Worm (Caenorhabditis elegans) whole organism, L4/young adult: Measurements from ENCODE around the gene F52H3.11.

Experiments used
- dao-5 ChIP-seq: sonication (generic microtip); optimal IDR thresholded peaks from 2 replicates; lab custom pipeline; 2016; ENCODE audit warnings: missing genotype, missing genetic modification characterization, moderate library complexity, missing compliant biosample characterization
- him-1 ChIP-seq: sonication (generic microtip); optimal IDR thresholded peaks from 2 replicates; lab custom pipeline; 2016; ENCODE audit warnings: missing genotype, missing genetic modification reagents, missing genetic modification characterization, missing compliant biosample characterization

ce11 chrII:10014384-10014783 lies 30.6 kb downstream of the F52H3.11 start:
- TF ChIP-seq dao-5 (tag; lab: Kevin White, UChicago), result no peak
- no peak for TF ChIP-seq him-1 (tag; lab: Kevin White, UChicago)
